Worm (Caenorhabditis elegans) whole organism, L3 larva: ENCODE data around the gene C36C5.4.

ENCODE experiments used
- ZK546.5 ChIP-seq: sonication (generic microtip); optimal IDR thresholded peaks from 2 replicates; lab custom pipeline; 2017; ENCODE audit warnings: missing biosample characterization, missing genetic modification characterization
- egl-5 ChIP-seq: fragments of 150-350 bp; optimal IDR thresholded peaks from 2 replicates; lab custom pipeline; 2017; ENCODE audit warnings: missing biosample characterization, missing genetic modification reagents, missing genetic modification characterization, inconsistent platforms
- nhr-25 ChIP-seq: sonication (generic microtip); optimal IDR thresholded peaks from 2 replicates; lab custom pipeline; 2017; ENCODE audit warnings: missing biosample characterization, missing genetic modification characterization
- unc-39 ChIP-seq: sonication (generic microtip); optimal IDR thresholded peaks from 4 replicates; lab custom pipeline; 2017; ENCODE audit warnings: missing biosample characterization, missing genetic modification characterization

DNA sequence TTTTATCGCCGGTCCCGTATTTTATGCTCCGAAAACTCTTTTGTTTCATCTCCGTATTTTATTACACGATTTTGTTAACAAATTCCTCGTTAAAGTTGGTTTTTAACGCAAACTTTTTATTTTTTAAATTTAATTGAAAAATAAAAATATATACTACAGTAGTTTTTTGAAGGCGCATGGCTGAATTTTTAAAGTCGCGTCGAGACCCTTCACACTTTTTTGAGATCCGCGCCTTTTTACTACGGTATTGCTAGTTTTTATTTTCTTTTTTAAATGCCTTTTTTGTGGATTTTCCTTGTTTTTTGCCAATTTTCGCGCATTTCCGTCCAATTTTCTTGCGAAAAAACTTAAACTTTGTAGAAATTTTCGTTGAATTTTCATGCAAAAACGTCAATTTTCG lies 38.1 kb downstream of the C36C5.4 start:
- TF ChIP-seq unc-39 (tag; lab: Kevin White, UChicago) (no peak), egl-5 (tag; lab: Kevin White, UChicago) (no peak), nhr-25 (no peak), ZK546.5 (no peak)
